Worm (Caenorhabditis elegans): ENCODE data around the gene F47B10.4.

DNA sequence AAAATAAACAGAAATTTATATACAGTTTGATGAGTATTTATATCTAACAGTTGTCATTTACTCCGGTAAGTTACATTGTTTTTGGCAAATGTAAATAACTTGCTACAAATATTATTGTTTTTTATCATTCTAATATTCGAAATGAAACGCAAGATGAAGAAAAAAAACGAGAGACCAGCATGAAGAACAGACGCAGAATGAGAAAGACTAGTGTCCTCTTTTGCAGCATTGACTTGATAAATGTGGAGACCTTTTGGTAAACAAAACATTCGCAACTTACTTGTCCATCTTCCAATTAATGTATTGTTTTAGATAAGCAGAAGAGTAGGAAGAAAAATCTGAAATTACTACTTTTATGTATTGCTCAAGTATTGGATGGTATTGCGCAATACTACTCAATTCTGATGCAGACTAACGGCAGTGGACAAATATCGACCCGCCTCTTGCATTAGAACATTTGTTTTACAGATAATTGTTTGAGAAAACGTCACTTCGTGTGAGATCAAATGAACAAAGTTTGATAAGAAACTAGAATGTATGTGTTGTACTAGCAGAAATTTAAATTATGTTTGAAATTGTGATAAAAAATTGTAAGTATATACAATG lies 13.8 kb upstream of the F47B10.4 start, which contains the start of gene pgp-6:
- TF ChIP-seq lin-39 (tag; optimal IDR thresholded peaks at IDR 0.05) (no peak), pqm-1 (tag; optimal IDR thresholded peaks at IDR 0.05) (no peak), nhr-237 (tag; optimal IDR thresholded peaks at IDR 0.05) (no peak), unc-98 (GFP tag; IDR thresholded peaks at IDR 0.05) (no peak), ama-1 (optimal IDR thresholded peaks at IDR 0.05) (no peak), nhr-19 (GFP tag; conservative IDR thresholded peaks at IDR 0.05) (no peak)

All from whole organism, L1 larva.